Worm (Caenorhabditis elegans): Measurements from ENCODE around the gene tbb-1.

The tbb-1 gene

ce11 chrIII:10736322-10736985 lies 5.8 kb downstream of the tbb-1 start:
- TF ChIP-seq med-1 (GFP tag; optimal IDR thresholded peaks at IDR 0.05; ENCODE audit: insufficient read depth) (no peak), ref-1 (GFP tag; conservative IDR thresholded peaks at IDR 0.05) (no peak), T22C8.4 (GFP tag; IDR thresholded peaks at IDR 0.05) (no peak), klf-2 (GFP tag; conservative IDR thresholded peaks at IDR 0.05) (no peak), ztf-23 (GFP tag; IDR thresholded peaks at IDR 0.05) (no peak), cog-1 (tag; optimal IDR thresholded peaks at IDR 0.05) (no peak), ztf-29 (GFP tag; IDR thresholded peaks at IDR 0.05) (no peak), flt-1 (GFP tag; IDR thresholded peaks at IDR 0.05) (no peak), tab-1 (GFP tag; IDR thresholded peaks at IDR 0.05) (no peak)

- TF ChIP-seq T22C8.4 (GFP tag; IDR thresholded peaks at IDR 0.05), result no peak
- no peak for TF ChIP-seq cog-1 (tag; optimal IDR thresholded peaks at IDR 0.05)
- TF ChIP-seq ref-1 (GFP tag; conservative IDR thresholded peaks at IDR 0.05), result no peak
- no peak for TF ChIP-seq klf-2 (GFP tag; conservative IDR thresholded peaks at IDR 0.05)
- no peak for TF ChIP-seq ztf-23 (GFP tag; IDR thresholded peaks at IDR 0.05)
- TF ChIP-seq ztf-29 (GFP tag; IDR thresholded peaks at IDR 0.05), result no peak
- TF ChIP-seq tab-1 (GFP tag; IDR thresholded peaks at IDR 0.05), result no peak
- no peak for TF ChIP-seq med-1 (GFP tag; optimal IDR thresholded peaks at IDR 0.05; ENCODE audit: insufficient read depth)
- TF ChIP-seq flt-1 (GFP tag; IDR thresholded peaks at IDR 0.05), result no peak
Measured at ce11 chrIII:10734511-10735233, 7.6 kb downstream of the tbb-1 start.

ce11 chrIII:10733300-10733699 lies 8.9 kb downstream of the tbb-1 start:
- no peak for TF ChIP-seq ztf-29 (GFP tag; IDR thresholded peaks at IDR 0.05)
- TF ChIP-seq klf-2 (GFP tag; conservative IDR thresholded peaks at IDR 0.05), result no peak
- no peak for TF ChIP-seq flt-1 (GFP tag; IDR thresholded peaks at IDR 0.05)
- no peak for TF ChIP-seq cog-1 (tag; optimal IDR thresholded peaks at IDR 0.05)
- no peak for TF ChIP-seq ref-1 (GFP tag; conservative IDR thresholded peaks at IDR 0.05)
- no peak for TF ChIP-seq ztf-23 (GFP tag; IDR thresholded peaks at IDR 0.05)
- no peak for TF ChIP-seq med-1 (GFP tag; optimal IDR thresholded peaks at IDR 0.05; ENCODE audit: insufficient read depth)
- TF ChIP-seq T22C8.4 (GFP tag; IDR thresholded peaks at IDR 0.05), result no peak
- no peak for TF ChIP-seq tab-1 (GFP tag; IDR thresholded peaks at IDR 0.05)

ce11 chrIII:10730510-10730909 lies 11.7 kb downstream of the tbb-1 start, which contains the start of gene tat-3:
Gene tat-3, minus strand, starts transcription at chrIII:10730705.
- TF ChIP-seq flt-1 (GFP tag; IDR thresholded peaks at IDR 0.05) (no peak), T22C8.4 (GFP tag; IDR thresholded peaks at IDR 0.05) (no peak), klf-2 (GFP tag; conservative IDR thresholded peaks at IDR 0.05) (no peak), ztf-29 (GFP tag; IDR thresholded peaks at IDR 0.05) (no peak), ref-1 (GFP tag; conservative IDR thresholded peaks at IDR 0.05) (no peak), tab-1 (GFP tag; IDR thresholded peaks at IDR 0.05) (no peak), cog-1 (tag; optimal IDR thresholded peaks at IDR 0.05) (no peak), med-1 (GFP tag; optimal IDR thresholded peaks at IDR 0.05; ENCODE audit: insufficient read depth) (no peak)

- TF ChIP-seq tab-1 (GFP tag; IDR thresholded peaks at IDR 0.05), result no peak
- no peak for TF ChIP-seq ref-1 (GFP tag; conservative IDR thresholded peaks at IDR 0.05)
- no peak for TF ChIP-seq flt-1 (GFP tag; IDR thresholded peaks at IDR 0.05)
- TF ChIP-seq ztf-29 (GFP tag; IDR thresholded peaks at IDR 0.05), result no peak
- TF ChIP-seq T22C8.4 (GFP tag; IDR thresholded peaks at IDR 0.05), result no peak
- no peak for TF ChIP-seq ztf-23 (GFP tag; IDR thresholded peaks at IDR 0.05)
- TF ChIP-seq med-1 (GFP tag; optimal IDR thresholded peaks at IDR 0.05; ENCODE audit: insufficient read depth), result no peak
- no peak for TF ChIP-seq klf-2 (GFP tag; conservative IDR thresholded peaks at IDR 0.05)
Measured at ce11 chrIII:10721056-10721455, 21.2 kb downstream of the tbb-1 start.

- TF ChIP-seq ztf-29 (GFP tag; IDR thresholded peaks at IDR 0.05) (no peak), T22C8.4 (GFP tag; IDR thresholded peaks at IDR 0.05) (peak; percentile 97), cog-1 (tag; optimal IDR thresholded peaks at IDR 0.05) (peak; percentile 26), flt-1 (GFP tag; IDR thresholded peaks at IDR 0.05) (0 out of 2 replicates have a peak, but pooled peaks have one; percentile 39), klf-2 (GFP tag; conservative IDR thresholded peaks at IDR 0.05) (no peak), ztf-23 (GFP tag; IDR thresholded peaks at IDR 0.05) (peak; percentile 46; the same call in 1 of the 2 replicates), med-1 (GFP tag; optimal IDR thresholded peaks at IDR 0.05; ENCODE audit: insufficient read depth) (no peak)
Measured at ce11 chrIII:10720170-10720569, 22.1 kb downstream of the tbb-1 start.

ce11 chrIII:10719057-10719456 lies 23.2 kb downstream of the tbb-1 start:
- TF ChIP-seq ztf-29 (GFP tag; IDR thresholded peaks at IDR 0.05), result no peak
- TF ChIP-seq med-1 (GFP tag; optimal IDR thresholded peaks at IDR 0.05; ENCODE audit: insufficient read depth), result no peak
- no peak for TF ChIP-seq T22C8.4 (GFP tag; IDR thresholded peaks at IDR 0.05)

ce11 chrIII:10718078-10718477 lies 24.2 kb downstream of the tbb-1 start:
- TF ChIP-seq cog-1 (tag; optimal IDR thresholded peaks at IDR 0.05) (no peak), flt-1 (GFP tag; IDR thresholded peaks at IDR 0.05) (no peak), T22C8.4 (GFP tag; IDR thresholded peaks at IDR 0.05) (no peak), ref-1 (GFP tag; conservative IDR thresholded peaks at IDR 0.05) (no peak), ztf-29 (GFP tag; IDR thresholded peaks at IDR 0.05) (no peak), tab-1 (GFP tag; IDR thresholded peaks at IDR 0.05) (no peak), med-1 (GFP tag; optimal IDR thresholded peaks at IDR 0.05; ENCODE audit: insufficient read depth) (no peak), klf-2 (GFP tag; conservative IDR thresholded peaks at IDR 0.05) (no peak), ztf-23 (GFP tag; IDR thresholded peaks at IDR 0.05) (no peak)

ce11 chrIII:10717479-10717878 lies 24.8 kb downstream of the tbb-1 start:
- TF ChIP-seq T22C8.4 (GFP tag; IDR thresholded peaks at IDR 0.05) (no peak), klf-2 (GFP tag; conservative IDR thresholded peaks at IDR 0.05) (no peak), tab-1 (GFP tag; IDR thresholded peaks at IDR 0.05) (no peak), flt-1 (GFP tag; IDR thresholded peaks at IDR 0.05) (no peak), ref-1 (GFP tag; conservative IDR thresholded peaks at IDR 0.05) (no peak), med-1 (GFP tag; optimal IDR thresholded peaks at IDR 0.05; ENCODE audit: insufficient read depth) (no peak), cog-1 (tag; optimal IDR thresholded peaks at IDR 0.05) (no peak), ztf-23 (GFP tag; IDR thresholded peaks at IDR 0.05) (no peak)
